Worm (Caenorhabditis elegans) whole organism, L4 larva: ENCODE measurements around the gene ccm-2.

Experiments
- F37D6.2 ChIP-seq: sonication (generic microtip); optimal IDR thresholded peaks from 2 replicates; lab custom pipeline; 2016; ENCODE audit warnings: mild to moderate bottlenecking, missing genetic modification characterization, missing compliant biosample characterization
- T20F7.1 ChIP-seq: fragments of 200-800 bp; sonication (Bioruptor generic); optimal IDR thresholded peaks from 2 replicates; lab custom pipeline; 2018; ENCODE audit warnings: mild to moderate bottlenecking, missing genetic modification characterization, missing compliant biosample characterization
- Y105C5A.15 ChIP-seq: fragments of 200-800 bp; sonication (Bioruptor generic); IDR thresholded peaks from 2 replicates; pipeline ENCODE4 v1.3.6; 2022; ENCODE audit warnings: missing genetic modification characterization, missing compliant biosample characterization
- aha-1 ChIP-seq: fragments of 150-350 bp; peaks from one replicate; lab custom pipeline; 2014; ENCODE audit warnings: missing biosample characterization, missing genetic modification characterization
- ceh-28 ChIP-seq: fragments of 150-350 bp; optimal IDR thresholded peaks from 2 replicates; lab custom pipeline; 2014; ENCODE audit warnings: missing biosample characterization, missing genetic modification reagents, missing genetic modification characterization
- ceh-44 ChIP-seq: fragments of 200-800 bp; sonication (Bioruptor generic); IDR thresholded peaks from 2 replicates; pipeline ENCODE4 v1.3.6; 2022; ENCODE audit warnings: missing genetic modification reagents, missing genetic modification characterization, missing compliant biosample characterization
- ceh-62 ChIP-seq: sonication (generic microtip); optimal IDR thresholded peaks from 2 replicates; lab custom pipeline; 2017; ENCODE audit warnings: missing biosample characterization, missing genetic modification characterization
- ces-1 ChIP-seq: fragments of 150-350 bp; sonication (generic microtip); optimal IDR thresholded peaks from 4 replicates; lab custom pipeline; 2014; ENCODE audit warnings: missing biosample characterization, missing genetic modification reagents, missing genetic modification characterization
- dmd-6 ChIP-seq: fragments of 200-800 bp; sonication (Bioruptor generic); IDR thresholded peaks from 2 replicates; pipeline ENCODE4 v1.3.6; 2022; ENCODE audit warnings: missing genetic modification reagents, missing genetic modification characterization, missing compliant biosample characterization
- dpl-1 ChIP-seq: fragments of 150-350 bp; optimal IDR thresholded peaks from 2 replicates; lab custom pipeline; 2014; ENCODE audit warnings: missing biosample characterization, missing genetic modification reagents, missing genetic modification characterization
- duxl-1 ChIP-seq: sonication (generic microtip); optimal IDR thresholded peaks from 2 replicates; lab custom pipeline; 2016; ENCODE audit warnings: mild to moderate bottlenecking, missing genetic modification characterization, moderate library complexity, missing compliant biosample characterization; ENCODE audit not compliant: poor library complexity
- egl-43 ChIP-seq: fragments of 200-800 bp; sonication (Bioruptor generic); IDR thresholded peaks from 2 replicates; pipeline ENCODE4 v1.3.6; 2022; ENCODE audit warnings: missing genetic modification reagents, missing genetic modification characterization, missing compliant biosample characterization
- hmg-1.1 ChIP-seq: fragments of 200-800 bp; sonication (Bioruptor generic); IDR thresholded peaks from 2 replicates; pipeline ENCODE4 v1.3.6; 2022; ENCODE audit warnings: missing genetic modification reagents, missing genetic modification characterization, missing compliant biosample characterization
- jun-1 ChIP-seq: fragments of 150-350 bp; optimal IDR thresholded peaks from 2 replicates; lab custom pipeline; 2014; ENCODE audit warnings: missing biosample characterization, missing genetic modification reagents, missing genetic modification characterization
- lim-7 ChIP-seq: fragments of 200-800 bp; sonication (Bioruptor generic); IDR thresholded peaks from 2 replicates; pipeline ENCODE4 v1.3.6; 2022; ENCODE audit warnings: missing genetic modification characterization, missing compliant biosample characterization
- lin-13 ChIP-seq: fragments of 150-350 bp; optimal IDR thresholded peaks from 2 replicates; lab custom pipeline; 2014; ENCODE audit warnings: missing biosample characterization, missing genetic modification reagents, missing genetic modification characterization
- lin-38 ChIP-seq: fragments of 200-800 bp; sonication (Bioruptor generic); IDR thresholded peaks from 2 replicates; pipeline ENCODE4 v1.3.6; 2022; ENCODE audit warnings: missing genetic modification reagents, missing genetic modification characterization, missing compliant biosample characterization
- lir-3 ChIP-seq: sonication (generic microtip); optimal IDR thresholded peaks from 2 replicates; lab custom pipeline; 2016; ENCODE audit warnings: mild to moderate bottlenecking, missing genetic modification characterization, missing compliant biosample characterization
- mdt-29 ChIP-seq: fragments of 200-800 bp; sonication (Bioruptor generic); IDR thresholded peaks from 2 replicates; pipeline ENCODE4 v1.3.6; 2022; ENCODE audit warnings: missing genetic modification reagents, missing genetic modification characterization, missing compliant biosample characterization
- mes-2 ChIP-seq: sonication (generic microtip); optimal IDR thresholded peaks from 2 replicates; lab custom pipeline; 2016; ENCODE audit warnings: missing genotype, mild to moderate bottlenecking, missing genetic modification characterization, missing compliant biosample characterization; ENCODE audit not compliant: poor library complexity, severe bottlenecking
- mxl-2 ChIP-seq: fragments of 200-800 bp; sonication (Bioruptor generic); conservative IDR thresholded peaks from 2 replicates; pipeline ENCODE4 v1.3.6; 2022; ENCODE audit warnings: missing genetic modification reagents, missing genetic modification characterization, missing compliant biosample characterization
- nhr-25 ChIP-seq: sonication (generic microtip); optimal IDR thresholded peaks from 2 replicates; lab custom pipeline; 2017; ENCODE audit warnings: missing genetic modification characterization, mild to moderate bottlenecking, missing compliant biosample characterization, antibody characterized with exemption, moderate library complexity, borderline replicate concordance; ENCODE audit not compliant: insufficient read depth
- nhr-28 ChIP-seq: fragments of 150-350 bp; optimal IDR thresholded peaks from 2 replicates; lab custom pipeline; 2014; ENCODE audit warnings: missing biosample characterization, missing genetic modification characterization
- pha-4 ChIP-seq, 2 experiments: fragments of 150-350 bp in 1 of 2; fragments of 200-800 bp in 1 of 2; sonication (Bioruptor generic) in 1 of 2; IDR thresholded peaks in 1 of 2; optimal IDR thresholded peaks in 1 of 2; 2 replicates each; pipeline versions ENCODE4 v1.3.6 to Lab custom; 2014 to 2022; ENCODE audit warnings: missing genetic modification characterization in 2 of 2, missing genetic modification reagents in 2 of 2, missing biosample characterization in 1 of 2, missing compliant biosample characterization in 1 of 2
- saeg-2 ChIP-seq: fragments of 200-800 bp; sonication (Bioruptor generic); IDR thresholded peaks from 2 replicates; pipeline ENCODE4 v1.3.6; 2022; ENCODE audit warnings: missing genetic modification reagents, missing genetic modification characterization, missing compliant biosample characterization
- sdz-12 ChIP-seq: fragments of 200-800 bp; sonication (Bioruptor generic); optimal IDR thresholded peaks from 2 replicates; lab custom pipeline; 2018; ENCODE audit warnings: mild to moderate bottlenecking, missing genetic modification characterization, missing compliant biosample characterization
- set-16 ChIP-seq: fragments of 200-800 bp; sonication (Bioruptor generic); IDR thresholded peaks from 2 replicates; pipeline ENCODE4 v1.3.6; 2022; ENCODE audit warnings: missing genetic modification reagents, missing genetic modification characterization, missing compliant biosample characterization
- skn-1 ChIP-seq: fragments of 150-350 bp; optimal IDR thresholded peaks from 2 replicates; lab custom pipeline; 2014; ENCODE audit warnings: missing biosample characterization, missing genetic modification characterization
- snpc-4 ChIP-seq: fragments of 150-350 bp; optimal IDR thresholded peaks from 2 replicates; lab custom pipeline; 2014; ENCODE audit warnings: missing biosample characterization, missing genetic modification characterization
- tag-97 ChIP-seq: fragments of 200-800 bp; sonication (Bioruptor generic); IDR thresholded peaks from 2 replicates; pipeline ENCODE4 v1.3.6; 2022; ENCODE audit warnings: missing genetic modification characterization, missing compliant biosample characterization
- unc-62 ChIP-seq, 3 experiments: fragments of 150-350 bp in 1 of 3; sonication (generic microtip); optimal IDR thresholded peaks in 2 of 3; peaks in 1 of 3; 1 replicate in 1 of 3; 2 replicates in 2 of 3; lab custom pipeline; 2014 to 2017; ENCODE audit warnings: missing biosample characterization in 3 of 3, missing genetic modification characterization in 3 of 3, missing genetic modification reagents in 3 of 3, missing genotype in 1 of 3
- vab-7 ChIP-seq: fragments of 200-800 bp; sonication (Bioruptor generic); IDR thresholded peaks from 2 replicates; pipeline ENCODE4 v1.3.6; 2022; ENCODE audit warnings: missing genetic modification reagents, missing genetic modification characterization, missing compliant biosample characterization
- zag-1 ChIP-seq: fragments of 150-350 bp; optimal IDR thresholded peaks from 2 replicates; lab custom pipeline; 2014; ENCODE audit warnings: missing biosample characterization, missing genetic modification characterization
- zfp-2 ChIP-seq: sonication (generic microtip); optimal IDR thresholded peaks from 2 replicates; lab custom pipeline; 2016; ENCODE audit warnings: mild to moderate bottlenecking, missing genetic modification characterization, missing compliant biosample characterization
- zfp-3 ChIP-seq: fragments of 200-800 bp; sonication (Bioruptor generic); conservative IDR thresholded peaks from 2 replicates; pipeline ENCODE4 v1.3.6; 2022; ENCODE audit warnings: missing genetic modification reagents, missing genetic modification characterization, missing compliant biosample characterization
- zip-2 ChIP-seq: fragments of 150-350 bp; optimal IDR thresholded peaks from 2 replicates; lab custom pipeline; 2014; ENCODE audit warnings: missing biosample characterization, missing genetic modification characterization

The ccm-2 gene

ce11 chrIV:1878501-1878900 is 44.1 kb downstream of the ccm-2 start (continued):
- peak; percentile 17; the same call in 1 of the 2 replicates for TF ChIP-seq pha-4 (GFP tag; IDR thresholded peaks at IDR 0.05; lab: Robert Waterston, UW)
- no peak for TF ChIP-seq pha-4 (tag; optimal IDR thresholded peaks at IDR 0.05; lab: Kevin White, UChicago)
- no peak for TF ChIP-seq nhr-25 (tag; lab: Kevin White, UChicago)
- no peak for TF ChIP-seq Y105C5A.15 (GFP tag; lab: Robert Waterston, UW)
- no peak for TF ChIP-seq lin-13
- no peak for TF ChIP-seq egl-43 (GFP tag; lab: Robert Waterston, UW)
- no peak for TF ChIP-seq jun-1 (tag; lab: Kevin White, UChicago)
- no peak for TF ChIP-seq saeg-2 (GFP tag; lab: Robert Waterston, UW)
- TF ChIP-seq lin-38 (GFP tag; lab: Robert Waterston, UW) = peak; percentile 47
- no peak for TF ChIP-seq ceh-44
- no peak for TF ChIP-seq skn-1 (tag; lab: Kevin White, UChicago)
- TF ChIP-seq mes-2 = no peak
- no peak for TF ChIP-seq sdz-12 (GFP tag; lab: Kevin White, UChicago)

ce11 chrIV:1891586-1891985 is 57.2 kb downstream of the ccm-2 start:
- TF ChIP-seq nhr-28 (tag; lab: Kevin White, UChicago) (peak; percentile 1), duxl-1 (tag; lab: Kevin White, UChicago) (peak; percentile 44), ceh-28 (tag; lab: Kevin White, UChicago) (peak; percentile 42), lin-13 (no peak)

ce11 chrIV:1892638-1893037 is 58.2 kb downstream of the ccm-2 start:
- TF ChIP-seq lir-3 (tag; lab: Kevin White, UChicago) (no peak), vab-7 (GFP tag; lab: Robert Waterston, UW) (no peak), mdt-29 (GFP tag; lab: Robert Waterston, UW) (no peak), zip-2 (no peak), duxl-1 (tag; lab: Kevin White, UChicago) (peak; percentile 14), hmg-1.1 (no peak), lin-13 (no peak), zfp-3 (GFP tag; lab: Robert Waterston, UW) (no peak), unc-62 (GFP tag; optimal IDR thresholded peaks at IDR 0.05 in 1 of 2; lab: Kevin White, UChicago) (peak in 1 of 2 experiments; percentile 86), unc-62 (tag; optimal IDR thresholded peaks at IDR 0.05; lab: Kevin White, UChicago) (no peak), T20F7.1 (GFP tag; lab: Kevin White, UChicago) (no peak), ceh-62 (tag; lab: Kevin White, UChicago) (no peak), lim-7 (GFP tag; lab: Robert Waterston, UW) (no peak), dpl-1 (GFP tag; lab: Kevin White, UChicago) (no peak), pha-4 (GFP tag; IDR thresholded peaks at IDR 0.05; lab: Robert Waterston, UW) (no peak), pha-4 (tag; optimal IDR thresholded peaks at IDR 0.05; lab: Kevin White, UChicago) (no peak), snpc-4 (tag; lab: Kevin White, UChicago) (no peak), tag-97 (GFP tag; lab: Robert Waterston, UW) (no peak)

ce11 chrIV:1895024-1895423 is 60.6 kb downstream of the ccm-2 start:
- no peak for TF ChIP-seq skn-1 (tag; lab: Kevin White, UChicago)
- TF ChIP-seq aha-1 (tag; lab: Kevin White, UChicago) = peak; percentile 68

- TF ChIP-seq set-16 (GFP tag; lab: Robert Waterston, UW) (no peak), zfp-2 (tag; lab: Kevin White, UChicago) (no peak), lim-7 (GFP tag; lab: Robert Waterston, UW) (no peak), dpl-1 (GFP tag; lab: Kevin White, UChicago) (no peak), ceh-44 (no peak), dmd-6 (no peak), zag-1 (tag; lab: Kevin White, UChicago) (no peak), F37D6.2 (tag; lab: Kevin White, UChicago) (no peak), ces-1 (GFP tag; lab: Kevin White, UChicago) (no peak), mxl-2 (no peak)
These were observed 61.7 kb downstream of the ccm-2 start for ce11 chrIV:1896145-1896544.
